Worm (Caenorhabditis elegans): ENCODE results near the gene ZC477.4.

- TF ChIP-seq nhr-28 (tag; optimal IDR thresholded peaks at IDR 0.05) (peak; percentile 40), ztf-11 (tag; optimal IDR thresholded peaks at IDR 0.05) (no peak), lin-15B (tag; optimal IDR thresholded peaks at IDR 0.05) (no peak), unc-62 (GFP tag; optimal IDR thresholded peaks at IDR 0.05 in 1 of 2) (no peak), unc-62 (tag; optimal IDR thresholded peaks at IDR 0.05) (no peak), egl-27 (tag; optimal IDR thresholded peaks at IDR 0.05) (no peak), mdl-1 (tag; optimal IDR thresholded peaks at IDR 0.05) (peak in 1 of 2 experiments; percentile 25), dpl-1 (GFP tag; optimal IDR thresholded peaks at IDR 0.05) (peak; percentile 20), ceh-20 (GFP tag; IDR thresholded peaks at IDR 0.05) (no peak), lin-13 (GFP tag; optimal IDR thresholded peaks at IDR 0.05) (no peak), unc-39 (tag; optimal IDR thresholded peaks at IDR 0.05) (no peak), R02D3.7 (tag; optimal IDR thresholded peaks at IDR 0.05) (no peak), pha-4 (GFP tag; IDR thresholded peaks at IDR 0.05) (no peak), pha-4 (tag; optimal IDR thresholded peaks at IDR 0.05) (no peak)
Observed at ce11 chrIV:7144670-7145257, 46.2 kb upstream of the ZC477.4 start, which contains the start of gene hecd-1.

Data from whole organism, L4 larva.